Fruit fly (Drosophila melanogaster) whole organism, embryonic: ENCODE data around the gene CG7156.

Experiments used
- Abd-B ChIP-seq: fragments of 200-800 bp; sonication (Bioruptor generic); optimal IDR thresholded peaks from 2 replicates; lab custom pipeline; 2018; ENCODE audit warnings: missing biosample characterization, mild to moderate bottlenecking, missing genetic modification characterization, moderate library complexity
- Bgb ChIP-seq: fragments of 200-800 bp; sonication (Bioruptor generic); IDR thresholded peaks from 2 replicates; pipeline ENCODE4 v1.3.6; 2022; ENCODE audit warnings: missing biosample characterization, missing genetic modification characterization; ENCODE audit not compliant: partially characterized antibody
- CG10654 ChIP-seq: fragments of 200-800 bp; sonication (Bioruptor generic); optimal IDR thresholded peaks from 2 replicates; lab custom pipeline; 2016; ENCODE audit warnings: missing biosample characterization, missing genetic modification characterization
- CG12744 ChIP-seq: fragments of 200-800 bp; sonication (Bioruptor generic); optimal IDR thresholded peaks from 2 replicates; lab custom pipeline; 2016; ENCODE audit warnings: missing biosample characterization, missing genetic modification characterization
- CG14710 ChIP-seq: fragments of 200-800 bp; sonication (Bioruptor generic); optimal IDR thresholded peaks from 3 replicates; lab custom pipeline; 2019; ENCODE audit warnings: missing biosample characterization, mild to moderate bottlenecking, missing genetic modification characterization, moderate library complexity
- CG15073 ChIP-seq: fragments of 200-800 bp; sonication (Bioruptor generic); optimal IDR thresholded peaks from 2 replicates; lab custom pipeline; 2016; ENCODE audit warnings: missing biosample characterization, missing genetic modification characterization
- CG16815 ChIP-seq: fragments of 200-800 bp; sonication (Bioruptor generic); optimal IDR thresholded peaks from 3 replicates; lab custom pipeline; 2017; ENCODE audit warnings: missing biosample characterization, mild to moderate bottlenecking, missing genetic modification characterization
- CG17186 ChIP-seq: fragments of 200-800 bp; sonication (Bioruptor generic); optimal IDR thresholded peaks from 3 replicates; lab custom pipeline; 2017; ENCODE audit warnings: missing biosample characterization, missing genetic modification reagents, missing genetic modification characterization
- CG30020 ChIP-seq: fragments of 200-800 bp; optimal IDR thresholded peaks from 2 replicates; lab custom pipeline; 2019; ENCODE audit warnings: missing biosample characterization, mild to moderate bottlenecking, missing genetic modification characterization, moderate library complexity
- CG31365 ChIP-seq: fragments of 200-800 bp; sonication (Bioruptor generic); optimal IDR thresholded peaks from 2 replicates; lab custom pipeline; 2018; ENCODE audit warnings: missing biosample characterization, mild to moderate bottlenecking, missing genetic modification characterization
- CG31388 ChIP-seq: fragments of 200-800 bp; sonication (Bioruptor generic); optimal IDR thresholded peaks from 2 replicates; lab custom pipeline; 2016; ENCODE audit warnings: missing biosample characterization, missing genetic modification characterization
- CG34376 ChIP-seq: fragments of 200-800 bp; sonication (Bioruptor generic); optimal IDR thresholded peaks from 2 replicates; lab custom pipeline; 2018; ENCODE audit warnings: missing biosample characterization, mild to moderate bottlenecking, missing genetic modification characterization
- CG43689 ChIP-seq: fragments of 200-800 bp; sonication (Bioruptor generic); IDR thresholded peaks from 2 replicates; pipeline ENCODE4 v1.3.6; 2022; ENCODE audit warnings: missing biosample characterization, missing genetic modification characterization
- CG4707 ChIP-seq: fragments of 200-800 bp; sonication (Bioruptor generic); optimal IDR thresholded peaks from 2 replicates; lab custom pipeline; 2018; ENCODE audit warnings: missing biosample characterization, mild to moderate bottlenecking, missing genetic modification characterization, moderate library complexity
- CG6175 ChIP-seq: fragments of 200-800 bp; sonication (Bioruptor generic); IDR thresholded peaks from 3 replicates; pipeline ENCODE4 v1.3.6; 2022; ENCODE audit warnings: missing biosample characterization, missing genetic modification characterization
- CG6683 ChIP-seq: fragments of 200-800 bp; sonication (Bioruptor generic); optimal IDR thresholded peaks from 2 replicates; lab custom pipeline; 2017; ENCODE audit warnings: missing biosample characterization, mild to moderate bottlenecking, missing genetic modification characterization, missing genetic modification reagents
- CG6765 ChIP-seq: fragments of 200-800 bp; sonication (Bioruptor generic); optimal IDR thresholded peaks from 3 replicates; lab custom pipeline; 2017; ENCODE audit warnings: missing biosample characterization, mild to moderate bottlenecking, missing genetic modification characterization
- CG6791 ChIP-seq: fragments of 200-800 bp; sonication (Bioruptor generic); IDR thresholded peaks from 3 replicates; pipeline ENCODE4 v1.3.6; 2022; ENCODE audit warnings: missing biosample characterization, missing genetic modification characterization; ENCODE audit not compliant: partially characterized antibody
- CG7357 ChIP-seq: fragments of 200-800 bp; sonication (Bioruptor generic); IDR thresholded peaks from 3 replicates; pipeline ENCODE4 v1.3.6; 2022; ENCODE audit warnings: missing biosample characterization, missing genetic modification characterization
- CG7372 ChIP-seq: fragments of 200-800 bp; sonication (Bioruptor generic); IDR thresholded peaks from 2 replicates; pipeline ENCODE4 v1.3.6; 2022; ENCODE audit warnings: missing biosample characterization, missing genetic modification characterization
- CG9215 ChIP-seq: fragments of 200-800 bp; sonication (Bioruptor generic); IDR thresholded peaks from 2 replicates; pipeline ENCODE4 v1.3.6; 2022; ENCODE audit warnings: missing biosample characterization, missing genetic modification characterization
- CTCF ChIP-seq: fragments of 200-800 bp; sonication (Bioruptor generic); optimal IDR thresholded peaks from 2 replicates; lab custom pipeline; 2017; ENCODE audit warnings: missing biosample characterization, mild to moderate bottlenecking, missing genetic modification characterization, moderate library complexity
- Doc2 ChIP-seq: fragments of 200-800 bp; sonication (Bioruptor generic); IDR thresholded peaks from 2 replicates; pipeline ENCODE4 v1.3.6; 2022; ENCODE audit warnings: missing biosample characterization, missing genetic modification characterization
- Ets65A ChIP-seq: fragments of 200-800 bp; sonication (Bioruptor generic); peaks from one replicate; lab custom pipeline; 2016; ENCODE audit warnings: missing biosample characterization, missing genetic modification characterization
- Hey ChIP-seq: fragments of 200-800 bp; sonication (Bioruptor generic); optimal IDR thresholded peaks from 3 replicates; lab custom pipeline; 2018; ENCODE audit warnings: missing biosample characterization, mild to moderate bottlenecking, missing genetic modification characterization
- Hsf ChIP-seq: fragments of 200-800 bp; sonication (Bioruptor generic); optimal IDR thresholded peaks from 3 replicates; lab custom pipeline; 2016; ENCODE audit warnings: missing biosample characterization, missing genetic modification characterization
- MESR4 ChIP-seq: fragments of 200-800 bp; sonication (Bioruptor generic); optimal IDR thresholded peaks from 2 replicates; lab custom pipeline; 2018; ENCODE audit warnings: missing biosample characterization, mild to moderate bottlenecking, missing genetic modification characterization, moderate library complexity
- Nf-YA ChIP-seq: fragments of 200-800 bp; sonication (Bioruptor generic); IDR thresholded peaks from 2 replicates; pipeline ENCODE4 v1.3.6; 2022; ENCODE audit warnings: missing biosample characterization, missing genetic modification characterization
- Rfx ChIP-seq: fragments of 200-800 bp; sonication (Bioruptor generic); IDR thresholded peaks from 2 replicates; pipeline ENCODE4 v1.3.6; 2022; ENCODE audit warnings: missing biosample characterization, missing genetic modification characterization
- Rx ChIP-seq: fragments of 200-800 bp; sonication (Bioruptor generic); IDR thresholded peaks from 2 replicates; pipeline ENCODE4 v1.3.6; 2022; ENCODE audit warnings: missing biosample characterization, missing genetic modification characterization
- YL-1 ChIP-seq: fragments of 200-800 bp; sonication (Bioruptor generic); optimal IDR thresholded peaks from 3 replicates; lab custom pipeline; 2017; ENCODE audit warnings: missing biosample characterization, mild to moderate bottlenecking, missing genetic modification characterization
- aop ChIP-seq: fragments of 200-800 bp; sonication (Bioruptor generic); IDR thresholded peaks from 2 replicates; pipeline ENCODE4 v1.3.6; 2022; ENCODE audit warnings: missing biosample characterization, missing genetic modification characterization
- cg ChIP-seq: fragments of 200-800 bp; sonication (Bioruptor generic); optimal IDR thresholded peaks from 3 replicates; lab custom pipeline; 2019; ENCODE audit warnings: missing biosample characterization, mild to moderate bottlenecking, missing genetic modification characterization, moderate library complexity
- croc ChIP-seq: fragments of 200-800 bp; sonication (Bioruptor generic); conservative IDR thresholded peaks from 3 replicates; pipeline ENCODE4 v1.3.6; 2022; ENCODE audit warnings: missing biosample characterization, missing genetic modification characterization
- crol ChIP-seq: fragments of 200-800 bp; sonication (Bioruptor generic); IDR thresholded peaks from 2 replicates; pipeline ENCODE4 v1.3.6; 2022; ENCODE audit warnings: missing biosample characterization, missing genetic modification characterization
- fd3F ChIP-seq: fragments of 200-800 bp; sonication (Bioruptor generic); optimal IDR thresholded peaks from 2 replicates; lab custom pipeline; 2018; ENCODE audit warnings: missing biosample characterization, mild to moderate bottlenecking, missing genetic modification characterization, moderate library complexity
- fru ChIP-seq: fragments of >200 bp; optimal IDR thresholded peaks from 2 replicates; lab custom pipeline; 2017
- kay ChIP-seq: fragments of 200-800 bp; sonication (Bioruptor generic); optimal IDR thresholded peaks from 2 replicates; lab custom pipeline; 2016; ENCODE audit warnings: missing biosample characterization, missing genetic modification characterization
- nmo ChIP-seq: fragments of 200-800 bp; sonication (Bioruptor generic); optimal IDR thresholded peaks from 2 replicates; lab custom pipeline; 2018; ENCODE audit warnings: missing biosample characterization, mild to moderate bottlenecking, missing genetic modification characterization, moderate library complexity
- phol ChIP-seq: fragments of 200-800 bp; sonication (Bioruptor generic); optimal IDR thresholded peaks from 3 replicates; lab custom pipeline; 2018; ENCODE audit warnings: missing biosample characterization, mild to moderate bottlenecking, missing genetic modification characterization, moderate library complexity
- ranshi ChIP-seq: fragments of 200-800 bp; sonication (Bioruptor generic); IDR thresholded peaks from 2 replicates; pipeline ENCODE4 v1.3.6; 2022; ENCODE audit warnings: missing biosample characterization, missing genetic modification characterization
- ro ChIP-seq: fragments of 200-800 bp; sonication (Bioruptor generic); IDR thresholded peaks from 2 replicates; pipeline ENCODE4 v1.3.6; 2022; ENCODE audit warnings: missing biosample characterization, missing genetic modification characterization
- salm ChIP-seq: fragments of 200-800 bp; sonication (Bioruptor generic); optimal IDR thresholded peaks from 2 replicates; lab custom pipeline; 2018; ENCODE audit warnings: missing biosample characterization, mild to moderate bottlenecking, missing genetic modification characterization
- sens-2 ChIP-seq: fragments of 200-800 bp; sonication (Bioruptor generic); IDR thresholded peaks from 2 replicates; pipeline ENCODE4 v1.3.6; 2022; ENCODE audit warnings: missing biosample characterization, missing genetic modification characterization
- ssp ChIP-seq: fragments of 200-800 bp; sonication (Bioruptor generic); IDR thresholded peaks from 2 replicates; pipeline ENCODE4 v1.3.6; 2022; ENCODE audit warnings: missing biosample characterization, missing genetic modification characterization
- tin ChIP-seq: fragments of 200-800 bp; sonication (Bioruptor generic); optimal IDR thresholded peaks from 3 replicates; lab custom pipeline; 2016; ENCODE audit warnings: missing biosample characterization, missing genetic modification characterization
- tup ChIP-seq: fragments of 200-800 bp; sonication (Bioruptor generic); optimal IDR thresholded peaks from 2 replicates; lab custom pipeline; 2016; ENCODE audit warnings: missing biosample characterization, mild to moderate bottlenecking, missing genetic modification characterization, moderate library complexity
- unpg ChIP-seq: fragments of 200-800 bp; sonication (Bioruptor generic); optimal IDR thresholded peaks from 3 replicates; lab custom pipeline; 2018; ENCODE audit warnings: missing biosample characterization, mild to moderate bottlenecking, missing genetic modification characterization, moderate library complexity
- vvl ChIP-seq: fragments of 200-800 bp; sonication (Bioruptor generic); IDR thresholded peaks from 2 replicates; pipeline ENCODE4 v1.3.6; 2022; ENCODE audit warnings: missing biosample characterization, missing genetic modification characterization
- wek ChIP-seq: fragments of 200-800 bp; sonication (Bioruptor generic); optimal IDR thresholded peaks from 3 replicates; lab custom pipeline; 2018; ENCODE audit warnings: missing biosample characterization, mild to moderate bottlenecking, missing genetic modification characterization, moderate library complexity
- wor ChIP-seq: fragments of 200-800 bp; sonication (Bioruptor generic); IDR thresholded peaks from 2 replicates; pipeline ENCODE4 v1.3.6; 2022; ENCODE audit warnings: missing biosample characterization, missing genetic modification characterization

The CG7156 gene

DNA sequence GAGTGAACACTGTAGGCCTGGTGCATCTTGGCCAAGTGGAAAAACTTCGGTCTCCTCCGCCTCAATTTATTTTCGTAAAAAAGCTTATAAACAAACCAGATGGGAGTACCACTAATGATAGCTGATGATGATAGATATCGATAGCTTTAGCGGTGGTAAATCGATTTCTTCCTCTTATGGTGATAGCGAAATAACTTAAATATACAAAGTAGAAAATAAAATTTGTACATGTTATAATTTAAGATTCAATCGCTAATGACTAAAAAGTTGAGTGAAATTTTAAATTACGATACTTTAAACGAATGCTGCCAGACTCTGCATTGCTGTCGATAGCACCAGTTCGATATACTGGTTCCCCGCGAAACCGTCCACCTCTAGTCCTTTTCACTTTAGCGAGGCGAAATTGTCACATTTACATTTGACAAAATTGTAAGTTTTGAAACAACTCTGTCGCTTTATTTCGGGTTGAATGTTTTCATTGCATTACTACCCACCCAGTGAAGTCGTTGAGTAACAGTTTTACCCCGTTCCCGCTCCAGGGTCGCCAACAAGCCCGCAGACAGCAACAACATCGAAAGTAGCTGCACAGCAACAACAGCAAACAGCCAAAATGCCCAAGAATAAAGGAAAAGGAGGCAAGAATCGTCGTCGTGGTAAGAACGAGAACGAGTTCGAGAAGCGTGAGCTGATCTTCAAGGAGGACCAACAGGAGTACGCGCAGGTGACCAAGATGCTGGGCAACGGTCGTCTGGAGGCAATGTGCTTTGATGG is 32.6 kb upstream of the CG7156 start, which contains the start of the genes Vps39 and eIF1A (continued):
- TF ChIP-seq CG12744 (GFP tag; lab: Kevin White, UChicago) (peak; percentile 28), wek (GFP tag; lab: Kevin White, UChicago) (peak; percentile 98), MESR4 (GFP tag; lab: Kevin White, UChicago) (peak; percentile 93), CG14710 (tag; lab: Kevin White, UChicago) (peak; percentile 67), tin (peak; percentile 31), Rx (GFP tag; lab: Robert Waterston, UW) (no peak), aop (GFP tag; lab: Robert Waterston, UW) (no peak), croc (GFP tag; lab: Robert Waterston, UW) (no peak), Bgb (peak; percentile 86), Hsf (GFP tag; lab: Kevin White, UChicago) (no peak), Abd-B (no peak), CG17186 (no peak), CG6683 (GFP tag; lab: Kevin White, UChicago) (no peak), wor (no peak), CG6765 (no peak), nmo (peak; percentile 64), CG34376 (GFP tag; lab: Kevin White, UChicago) (no peak), CG4707 (GFP tag; lab: Kevin White, UChicago) (no peak), phol (peak; percentile 49), salm (tag; lab: Kevin White, UChicago) (no peak), Doc2 (GFP tag; lab: Robert Waterston, UW) (no peak), tup (GFP tag; lab: Kevin White, UChicago) (no peak), CG31365 (tag; lab: Kevin White, UChicago) (peak; percentile 16), CG9215 (GFP tag; lab: Robert Waterston, UW) (peak; percentile 48), CG15073 (no peak), sens-2 (GFP tag; lab: Robert Waterston, UW) (no peak), ssp (GFP tag; lab: Robert Waterston, UW) (peak; percentile 47), ro (GFP tag; lab: Robert Waterston, UW) (no peak), Rfx (GFP tag; lab: Robert Waterston, UW) (peak; percentile 30; the same call in 1 of the 2 replicates), crol (no peak), cg (GFP tag; lab: Kevin White, UChicago) (no peak), CG16815 (GFP tag; lab: Kevin White, UChicago) (no peak), CG7357 (no peak), CTCF (no peak), ranshi (no peak), CG43689 (no peak), Hey (tag; lab: Kevin White, UChicago) (no peak), Nf-YA (GFP tag; lab: Robert Waterston, UW) (no peak), vvl (GFP tag; lab: Robert Waterston, UW) (no peak), kay (GFP tag; lab: Kevin White, UChicago) (peak; percentile 1), CG30020 (tag; lab: Kevin White, UChicago) (peak; percentile 57), CG7372 (GFP tag; lab: Robert Waterston, UW) (peak; percentile 53; the same call in 1 of the 2 replicates), Ets65A (GFP tag; lab: Kevin White, UChicago) (peak; percentile 88), CG6791 (peak; percentile 74; the same call in 2 of the 3 replicates), YL-1 (GFP tag; lab: Kevin White, UChicago) (peak; percentile 48), unpg (peak; percentile 12), fru (no peak), CG10654 (no peak), fd3F (GFP tag; lab: Kevin White, UChicago) (peak; percentile 27), CG6175 (no peak), CG31388 (GFP tag; lab: Kevin White, UChicago) (no peak)
